Fruit fly (Drosophila melanogaster): ENCODE data around the gene alphaTub85E.

Gene alphaTub85E

DNA sequence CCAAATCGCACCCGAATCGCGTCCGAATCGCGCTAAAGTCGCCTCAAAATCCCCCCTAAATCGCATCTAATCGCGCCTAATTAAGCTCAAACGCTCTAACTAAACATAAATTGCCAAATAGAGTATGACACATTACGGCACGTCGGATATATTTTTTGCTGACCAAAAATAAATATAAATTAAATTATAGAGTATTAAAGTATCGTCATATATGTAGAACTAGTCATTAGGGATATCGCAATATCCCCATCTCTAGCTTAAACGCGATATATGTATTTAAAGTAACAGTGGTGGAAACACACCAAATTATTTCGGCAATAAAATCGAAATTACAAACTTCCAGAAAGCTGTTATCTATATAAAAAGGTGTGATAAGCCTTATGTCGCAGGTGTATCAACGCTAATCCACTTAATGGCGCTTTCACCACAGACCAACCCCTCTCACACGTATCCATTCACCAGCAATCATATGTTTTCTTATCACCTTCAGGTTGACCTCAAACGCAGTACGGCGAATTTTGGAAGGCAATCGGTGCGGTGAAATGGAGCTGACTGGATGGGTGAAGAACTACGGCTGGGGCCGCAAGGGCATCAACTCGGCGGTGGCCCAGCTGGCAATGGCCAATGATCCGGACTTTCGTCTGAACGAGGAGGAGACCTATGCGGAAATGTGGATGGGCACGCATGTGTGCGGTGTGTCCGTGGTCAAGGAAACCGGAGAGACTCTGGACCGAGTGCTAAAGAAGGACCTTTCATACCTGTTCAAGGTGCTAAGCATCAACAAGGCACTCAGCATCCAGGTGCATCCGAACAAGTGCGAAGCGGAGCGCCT lies 26.5 kb upstream of the alphaTub85E start, which contains the start of gene Mpi (continued):
- TF ChIP-seq gsb (GFP tag; IDR thresholded peaks at IDR 0.05) (no peak), CG1602 (GFP tag; optimal IDR thresholded peaks at IDR 0.05) (peak; percentile 1), dysf (GFP tag; IDR thresholded peaks at IDR 0.05) (peak; percentile 17; the same call in 1 of the 3 replicates), Rx (GFP tag; IDR thresholded peaks at IDR 0.05) (no peak), CoRest (tag; optimal IDR thresholded peaks at IDR 0.05) (peak; percentile 40), CG6854 (GFP tag; optimal IDR thresholded peaks at IDR 0.05) (peak; percentile 8), CG16815 (GFP tag; optimal IDR thresholded peaks at IDR 0.05) (no peak), Tbp (GFP tag; optimal IDR thresholded peaks at IDR 0.05) (no peak), NC2α (GFP tag; optimal IDR thresholded peaks at IDR 0.05) (no peak), CG7963 (GFP tag; IDR thresholded peaks at IDR 0.05; ENCODE audit: partially characterized antibody) (no peak), mirr (GFP tag; optimal IDR thresholded peaks at IDR 0.05) (no peak), CG13424 (tag; optimal IDR thresholded peaks at IDR 0.05) (peak; percentile 49), sima (GFP tag; optimal IDR thresholded peaks at IDR 0.05) (no peak), BEAF-32 (GFP tag; optimal IDR thresholded peaks at IDR 0.05) (peak; percentile 67), CG16813 (GFP tag; IDR thresholded peaks at IDR 0.05; ENCODE audit: partially characterized antibody) (peak; percentile 52; the same call in 1 of the 3 replicates), Neu2 (GFP tag; optimal IDR thresholded peaks at IDR 0.05; ENCODE audit: borderline replicate concordance) (no peak), CG14014 (GFP tag; IDR thresholded peaks at IDR 0.05) (0 out of 2 replicates have a peak, but pooled peaks have one; percentile 22), danr (GFP tag; IDR thresholded peaks at IDR 0.05) (no peak), CG12236 (GFP tag; optimal IDR thresholded peaks at IDR 0.05) (no peak), kay (GFP tag; optimal IDR thresholded peaks at IDR 0.05) (no peak), CG9727 (GFP tag; optimal IDR thresholded peaks at IDR 0.05) (peak; percentile 32), tx (GFP tag; optimal IDR thresholded peaks at IDR 0.05) (no peak), CG5953 (GFP tag; IDR thresholded peaks at IDR 0.05) (no peak), shn (GFP tag; optimal IDR thresholded peaks at IDR 0.05) (no peak), CG7745 (tag; optimal IDR thresholded peaks at IDR 0.05) (peak; percentile 1), HHEX (GFP tag; optimal IDR thresholded peaks at IDR 0.05) (no peak), tup (GFP tag; optimal IDR thresholded peaks at IDR 0.05) (no peak), dimm (GFP tag; IDR thresholded peaks at IDR 0.05) (no peak), CG17568 (GFP tag; optimal IDR thresholded peaks at IDR 0.05) (no peak), ase (GFP tag; IDR thresholded peaks at IDR 0.05) (no peak), br (optimal IDR thresholded peaks at IDR 0.05) (no peak), dm (GFP tag; optimal IDR thresholded peaks at IDR 0.05) (no peak), CG14441 (GFP tag; IDR thresholded peaks at IDR 0.05) (no peak), CG2120 (GFP tag; optimal IDR thresholded peaks at IDR 0.05) (peak; percentile 55), Asciz (GFP tag; optimal IDR thresholded peaks at IDR 0.05) (no peak), chm (GFP tag; IDR thresholded peaks at IDR 0.05) (0 out of 2 replicates have a peak, but pooled peaks have one; percentile 14), stwl (tag; optimal IDR thresholded peaks at IDR 0.05) (peak; percentile 41), Xbp1 (GFP tag; optimal IDR thresholded peaks at IDR 0.05) (no peak), pb (GFP tag; optimal IDR thresholded peaks at IDR 0.05) (no peak), YL-1 (GFP tag; optimal IDR thresholded peaks at IDR 0.05) (peak; percentile 88), ERR (GFP tag; optimal IDR thresholded peaks at IDR 0.05) (peak; percentile 97), CG2116 (GFP tag; optimal IDR thresholded peaks at IDR 0.05) (peak; percentile 66), btn (GFP tag; optimal IDR thresholded peaks at IDR 0.05) (no peak), pum (GFP tag; optimal IDR thresholded peaks at IDR 0.05) (no peak), inv (GFP tag; IDR thresholded peaks at IDR 0.05; ENCODE audit: partially characterized antibody) (peak; percentile 44), Gug (GFP tag; IDR thresholded peaks at IDR 0.05) (no peak), E2f2 (GFP tag; IDR thresholded peaks at IDR 0.05) (peak; percentile 46; the same call in 1 of the 2 replicates), pita (GFP tag; optimal IDR thresholded peaks at IDR 0.05) (no peak), mld (GFP tag; IDR thresholded peaks at IDR 0.05; ENCODE audit: partially characterized antibody) (no peak), nom (GFP tag; optimal IDR thresholded peaks at IDR 0.05) (no peak)

All from whole organism, embryonic.